Worm (Caenorhabditis elegans): ENCODE results near the gene K11D12.14.

DNA sequence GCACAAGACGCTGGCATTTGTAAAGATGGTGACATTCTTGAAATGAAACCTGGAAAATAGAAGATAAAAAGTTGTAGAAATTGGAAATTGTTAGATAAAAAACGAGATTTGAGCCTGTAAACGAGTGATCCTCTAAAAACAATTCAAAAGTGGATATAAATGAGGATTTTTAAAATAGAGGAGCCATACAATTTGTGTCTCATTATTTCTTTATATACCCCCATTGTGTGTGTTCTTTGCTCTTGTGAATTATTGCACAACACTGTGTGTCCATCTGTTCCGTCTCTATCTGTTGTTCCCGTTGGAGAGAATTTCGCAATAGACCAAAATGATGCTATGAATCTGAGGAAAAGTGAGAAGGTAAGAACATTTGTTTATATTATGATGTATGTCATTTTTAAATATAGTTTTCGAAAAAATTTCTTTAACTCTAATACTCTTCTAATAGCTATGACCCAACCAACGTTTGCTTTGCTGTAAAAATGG, 37.5 kb downstream of the K11D12.14 start, which contains the start of gene Y58A7A.5:
- TF ChIP-seq F57C9.4 (tag; optimal IDR thresholded peaks at IDR 0.05) (no peak), ztf-26 (tag; optimal IDR thresholded peaks at IDR 0.05) (no peak), unc-62 (GFP tag; optimal IDR thresholded peaks at IDR 0.05) (no peak), dpff-1 (tag; optimal IDR thresholded peaks at IDR 0.05) (no peak), pha-4 (tag; optimal IDR thresholded peaks at IDR 0.05) (no peak), ekl-4 (GFP tag; IDR thresholded peaks at IDR 0.05) (no peak), F22D6.2 (tag; optimal IDR thresholded peaks at IDR 0.05) (no peak), gei-17 (GFP tag; optimal IDR thresholded peaks at IDR 0.05) (no peak), ama-1 (optimal IDR thresholded peaks at IDR 0.05) (no peak), ama-1 (GFP tag; optimal IDR thresholded peaks at IDR 0.05) (no peak), nhr-90 (tag; optimal IDR thresholded peaks at IDR 0.05) (no peak)
